Worm (Caenorhabditis elegans): Measurements from ENCODE around the gene clc-4.

Gene clc-4

ce11 chrX:10757608-10758007 lies 26.1 kb downstream of the clc-4 start, which contains the start of gene R07A4.4:
Gene R07A4.4, minus strand, starts transcription at chrX:10757708.
- TF ChIP-seq sox-2 (GFP tag; IDR thresholded peaks at IDR 0.05): no peak
- TF ChIP-seq tbx-2 (tag; optimal IDR thresholded peaks at IDR 0.05): no peak
- no peak for TF ChIP-seq ets-4 (tag; optimal IDR thresholded peaks at IDR 0.05)
- TF ChIP-seq unc-86 (tag; optimal IDR thresholded peaks at IDR 0.05): no peak
- no peak for TF ChIP-seq ceh-24 (tag; optimal IDR thresholded peaks at IDR 0.05)

- TF ChIP-seq pax-1 (tag; optimal IDR thresholded peaks at IDR 0.05): no peak
- TF ChIP-seq Y22D7AL.16 (tag; optimal IDR thresholded peaks at IDR 0.05): no peak
- TF ChIP-seq madf-2 (tag; optimal IDR thresholded peaks at IDR 0.05): no peak
- TF ChIP-seq sdc-2 (tag; optimal IDR thresholded peaks at IDR 0.05): peak; percentile 94
Measured at ce11 chrX:10756185-10756584, 27.5 kb downstream of the clc-4 start.

- no peak for TF ChIP-seq ceh-22 (tag; optimal IDR thresholded peaks at IDR 0.05)
- TF ChIP-seq elt-2 (tag; optimal IDR thresholded peaks at IDR 0.05): peak; percentile 95
Measured at ce11 chrX:10754532-10754931, 29.2 kb downstream of the clc-4 start.

- TF ChIP-seq ahr-1 (tag; optimal IDR thresholded peaks at IDR 0.05): no peak
- TF ChIP-seq tbx-2 (tag; optimal IDR thresholded peaks at IDR 0.05): no peak
- TF ChIP-seq ceh-9 (tag; optimal IDR thresholded peaks at IDR 0.05): no peak
Measured at ce11 chrX:10753403-10753802, 30.3 kb downstream of the clc-4 start, which contains the start of gene R07A4.3. Gene R07A4.3, plus strand, starts transcription at chrX:10753703.

ce11 chrX:10748145-10748544 lies 35.6 kb downstream of the clc-4 start:
- TF ChIP-seq madf-2 (tag; optimal IDR thresholded peaks at IDR 0.05) (no peak), tbx-2 (tag; optimal IDR thresholded peaks at IDR 0.05) (no peak), nfya-1 (tag; optimal IDR thresholded peaks at IDR 0.05) (no peak), hlh-6 (tag; optimal IDR thresholded peaks at IDR 0.05) (no peak), unc-86 (tag; optimal IDR thresholded peaks at IDR 0.05) (no peak), K02D7.2 (tag; optimal IDR thresholded peaks at IDR 0.05) (no peak), lim-6 (tag; optimal IDR thresholded peaks at IDR 0.05) (no peak), ceh-30 (tag; optimal IDR thresholded peaks at IDR 0.05) (no peak), Y22D7AL.16 (tag; optimal IDR thresholded peaks at IDR 0.05) (no peak), hlh-30 (tag; optimal IDR thresholded peaks at IDR 0.05; ENCODE audit: insufficient read depth) (no peak), npax-4 (tag; optimal IDR thresholded peaks at IDR 0.05) (no peak)

ce11 chrX:10746388-10746787 lies 37.3 kb downstream of the clc-4 start, which contains the start of gene R07A4.2:
Gene R07A4.2, minus strand, starts transcription at chrX:10746488.
- no peak for TF ChIP-seq unc-86 (tag; optimal IDR thresholded peaks at IDR 0.05)
- TF ChIP-seq pros-1 (tag; optimal IDR thresholded peaks at IDR 0.05): no peak
- TF ChIP-seq elt-2 (tag; optimal IDR thresholded peaks at IDR 0.05): no peak

ce11 chrX:10734026-10734425 lies 49.7 kb downstream of the clc-4 start, which contains the start of gene egl-36:
Gene egl-36, plus strand, starts transcription at chrX:10734326.
- TF ChIP-seq syd-9 (tag; optimal IDR thresholded peaks at IDR 0.05) (no peak), unc-55 (GFP tag; optimal IDR thresholded peaks at IDR 0.05) (no peak), pag-3 (tag; optimal IDR thresholded peaks at IDR 0.05; ENCODE audit: borderline replicate concordance) (no peak)

Measured in whole organism, late embryonic.